Fruit fly (Drosophila melanogaster): Measurements from ENCODE around the gene Gr28b.

dm6 chr2L:7431861-7432601, 30.0 kb downstream of the Gr28b start:
- TF ChIP-seq CG9797 (GFP tag; optimal IDR thresholded peaks at IDR 0.05), result no peak
- TF ChIP-seq CG17612 (GFP tag; IDR thresholded peaks at IDR 0.05), result no peak
